Fruit fly (Drosophila melanogaster): ENCODE measurements around the gene CG13685.

dm6 chr3L:7714301-7714946, 32.7 kb upstream of the CG13685 start:
- no peak for TF ChIP-seq grau (tag; optimal IDR thresholded peaks at IDR 0.05)
- TF ChIP-seq rib (GFP tag; IDR thresholded peaks at IDR 0.05), result no peak
- no peak for TF ChIP-seq phol (tag; optimal IDR thresholded peaks at IDR 0.05)
